Worm (Caenorhabditis elegans): ENCODE data around the gene F45D3.1.

DNA sequence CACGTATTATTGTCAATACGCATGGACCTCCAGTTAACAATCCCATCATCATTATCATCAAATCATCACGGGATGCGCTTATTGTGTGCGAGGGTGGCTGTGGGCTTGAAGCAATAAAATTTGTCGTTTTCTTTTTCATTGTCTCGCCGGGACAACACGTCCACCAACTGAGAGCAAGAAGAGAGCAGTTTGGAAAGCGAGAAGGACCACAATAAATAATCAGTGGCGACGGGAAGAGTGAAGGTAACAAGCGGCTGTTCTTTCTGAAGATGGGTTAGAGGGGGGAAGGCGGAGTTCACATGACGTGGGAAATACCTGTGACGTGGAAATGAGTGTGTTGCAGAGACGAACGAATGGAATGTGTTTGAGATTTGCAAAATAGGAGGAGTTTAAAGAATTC is 8.1 kb upstream of the F45D3.1 start:
- TF ChIP-seq zim-3 (tag; optimal IDR thresholded peaks at IDR 0.05): no peak
- no peak for TF ChIP-seq unc-130 (GFP tag; optimal IDR thresholded peaks at IDR 0.05)

Data from whole organism, young adult.